Worm (Caenorhabditis elegans) whole organism, L2 larva: ENCODE measurements around the gene K02D10.1.

Source experiments
- C34F6.9 ChIP-seq: fragments of 150-350 bp; optimal IDR thresholded peaks from 2 replicates; lab custom pipeline; 2014; ENCODE audit warnings: missing biosample characterization, missing genetic modification characterization
- F13H6.1 ChIP-seq: sonication (generic microtip); optimal IDR thresholded peaks from 2 replicates; lab custom pipeline; 2016; ENCODE audit warnings: missing genetic modification characterization, missing compliant biosample characterization
- R02D3.7 ChIP-seq: fragments of 150-350 bp; optimal IDR thresholded peaks from 2 replicates; lab custom pipeline; 2014; ENCODE audit warnings: missing biosample characterization, missing genetic modification characterization
- Y55F3AM.14 ChIP-seq: fragments of 200-800 bp; sonication (Bioruptor generic); optimal IDR thresholded peaks from 2 replicates; lab custom pipeline; 2018; ENCODE audit warnings: mild to moderate bottlenecking, missing genetic modification characterization, missing compliant biosample characterization
- ZK546.5 ChIP-seq: sonication (generic microtip); optimal IDR thresholded peaks from 2 replicates; lab custom pipeline; 2017; ENCODE audit warnings: missing biosample characterization, missing genetic modification characterization
- alr-1 ChIP-seq: fragments of 150-350 bp; optimal IDR thresholded peaks from 2 replicates; lab custom pipeline; 2014; ENCODE audit warnings: missing biosample characterization, missing genetic modification characterization
- aly-2 ChIP-seq: fragments of 150-350 bp; optimal IDR thresholded peaks from 2 replicates; lab custom pipeline; 2014; ENCODE audit warnings: missing biosample characterization, missing genetic modification characterization
- ama-1 ChIP-seq: fragments of 150-350 bp; optimal IDR thresholded peaks from 2 replicates; lab custom pipeline; 2018; ENCODE audit warnings: inconsistent platforms
- blmp-1 ChIP-seq: sonication (generic microtip); optimal IDR thresholded peaks from 2 replicates; lab custom pipeline; 2017; ENCODE audit warnings: missing genetic modification characterization, mild to moderate bottlenecking, missing compliant biosample characterization, antibody characterized with exemption, moderate library complexity; ENCODE audit not compliant: insufficient read depth
- ceh-16 ChIP-seq: fragments of 150-350 bp; optimal IDR thresholded peaks from 2 replicates; lab custom pipeline; 2014; ENCODE audit warnings: missing biosample characterization, missing genetic modification characterization
- ceh-82 ChIP-seq: fragments of 150-350 bp; optimal IDR thresholded peaks from 2 replicates; lab custom pipeline; 2014; ENCODE audit warnings: missing biosample characterization, missing genetic modification characterization
- crh-2 ChIP-seq: sonication (generic microtip); optimal IDR thresholded peaks from 2 replicates; lab custom pipeline; 2017; ENCODE audit warnings: missing biosample characterization, missing genetic modification characterization
- dmd-4 ChIP-seq: sonication (generic microtip); optimal IDR thresholded peaks from 2 replicates; lab custom pipeline; 2017; ENCODE audit warnings: missing biosample characterization, missing genetic modification characterization
- egl-27 ChIP-seq: sonication (generic microtip); optimal IDR thresholded peaks from 3 replicates; lab custom pipeline; 2017; ENCODE audit warnings: missing biosample characterization, missing genetic modification reagents, missing genetic modification characterization
- elt-1 ChIP-seq: fragments of 150-350 bp; optimal IDR thresholded peaks from 2 replicates; lab custom pipeline; 2014; ENCODE audit warnings: missing biosample characterization, missing genetic modification characterization
- elt-3 ChIP-seq: sonication (generic microtip); optimal IDR thresholded peaks from 2 replicates; lab custom pipeline; 2017; ENCODE audit warnings: missing biosample characterization, missing genetic modification characterization
- fos-1 ChIP-seq: fragments of 150-350 bp; optimal IDR thresholded peaks from 2 replicates; lab custom pipeline; 2014; ENCODE audit warnings: missing biosample characterization, missing genetic modification characterization
- gmeb-1 ChIP-seq: fragments of 150-350 bp; optimal IDR thresholded peaks from 2 replicates; lab custom pipeline; 2014; ENCODE audit warnings: missing biosample characterization, missing genetic modification characterization
- lin-11 ChIP-seq: fragments of 150-350 bp; sonication (generic microtip); optimal IDR thresholded peaks from 2 replicates; lab custom pipeline; 2014; ENCODE audit warnings: missing biosample characterization, missing genetic modification characterization, inconsistent platforms, mixed read lengths
- lin-13 ChIP-seq: fragments of 150-350 bp; optimal IDR thresholded peaks from 2 replicates; lab custom pipeline; 2014; ENCODE audit warnings: missing biosample characterization, missing genetic modification reagents, missing genetic modification characterization
- lin-39 ChIP-seq: fragments of 150-350 bp; optimal IDR thresholded peaks from 2 replicates; lab custom pipeline; 2014; ENCODE audit warnings: missing biosample characterization, missing genetic modification reagents, missing genetic modification characterization
- lsy-2 ChIP-seq, 2 experiments: fragments of 150-350 bp in 1 of 2; sonication (generic microtip) in 1 of 2; optimal IDR thresholded peaks; 2 replicates each; lab custom pipeline; 2014 to 2017; ENCODE audit warnings: missing biosample characterization in 2 of 2, missing genetic modification characterization in 2 of 2
- mab-5 ChIP-seq: fragments of 150-350 bp; optimal IDR thresholded peaks from 2 replicates; lab custom pipeline; 2014; ENCODE audit warnings: missing biosample characterization, missing genetic modification characterization
- mbf-1 ChIP-seq: sonication (generic microtip); optimal IDR thresholded peaks from 2 replicates; lab custom pipeline; 2017; ENCODE audit warnings: missing biosample characterization, missing genetic modification characterization
- mdl-1 ChIP-seq, 2 experiments: fragments of 150-350 bp in 1 of 2; sonication (generic microtip) in 1 of 2; optimal IDR thresholded peaks; 2 replicates each; lab custom pipeline; 2017; ENCODE audit warnings: missing biosample characterization in 2 of 2, missing genetic modification characterization in 2 of 2
- nhr-10 ChIP-seq: sonication (generic microtip); optimal IDR thresholded peaks from 2 replicates; lab custom pipeline; 2017; ENCODE audit warnings: missing biosample characterization, missing genetic modification characterization
- nhr-11 ChIP-seq: fragments of 150-350 bp; optimal IDR thresholded peaks from 2 replicates; lab custom pipeline; 2014; ENCODE audit warnings: missing biosample characterization, missing genetic modification characterization
- nhr-12 ChIP-seq: fragments of 150-350 bp; optimal IDR thresholded peaks from 2 replicates; lab custom pipeline; 2014; ENCODE audit warnings: missing biosample characterization, missing genetic modification characterization
- nhr-129 ChIP-seq: fragments of 150-350 bp; optimal IDR thresholded peaks from 2 replicates; lab custom pipeline; 2014; ENCODE audit warnings: missing biosample characterization, missing genetic modification characterization
- nhr-21 ChIP-seq: fragments of 150-350 bp; optimal IDR thresholded peaks from 2 replicates; lab custom pipeline; 2014; ENCODE audit warnings: missing biosample characterization, missing genetic modification characterization
- nhr-23 ChIP-seq: fragments of 150-350 bp; optimal IDR thresholded peaks from 2 replicates; lab custom pipeline; 2014; ENCODE audit warnings: missing biosample characterization, missing genetic modification reagents, missing genetic modification characterization
- nhr-237 ChIP-seq: fragments of 150-350 bp; optimal IDR thresholded peaks from 2 replicates; lab custom pipeline; 2014; ENCODE audit warnings: missing biosample characterization, missing genetic modification characterization
- nhr-25 ChIP-seq: fragments of 150-350 bp; sonication (generic microtip); optimal IDR thresholded peaks from 3 replicates; lab custom pipeline; 2014; ENCODE audit warnings: missing biosample characterization, missing genetic modification characterization
- nhr-6 ChIP-seq: fragments of 150-350 bp; optimal IDR thresholded peaks from 2 replicates; lab custom pipeline; 2014; ENCODE audit warnings: missing biosample characterization, missing genetic modification characterization
- nhr-77 ChIP-seq: fragments of 150-350 bp; optimal IDR thresholded peaks from 2 replicates; lab custom pipeline; 2014; ENCODE audit warnings: missing biosample characterization, missing genetic modification characterization
- peb-1 ChIP-seq: fragments of 150-350 bp; optimal IDR thresholded peaks from 2 replicates; lab custom pipeline; 2014; ENCODE audit warnings: missing biosample characterization, missing genetic modification characterization
- sem-4 ChIP-seq: fragments of 150-350 bp; optimal IDR thresholded peaks from 2 replicates; lab custom pipeline; 2014; ENCODE audit warnings: missing biosample characterization, missing genetic modification reagents, missing genetic modification characterization
- skn-1 ChIP-seq: sonication (generic microtip); optimal IDR thresholded peaks from 2 replicates; lab custom pipeline; 2017; ENCODE audit warnings: missing biosample characterization, missing genetic modification characterization
- sma-3 ChIP-seq: sonication (generic microtip); optimal IDR thresholded peaks from 2 replicates; lab custom pipeline; 2016; ENCODE audit warnings: missing genetic modification reagents, missing genetic modification characterization, missing compliant biosample characterization
- sma-9 ChIP-seq, 2 experiments: fragments of 150-350 bp in 1 of 2; sonication (generic microtip) in 1 of 2; optimal IDR thresholded peaks; 2 replicates each; lab custom pipeline; 2014 to 2016; ENCODE audit warnings: missing genetic modification characterization in 2 of 2, mild to moderate bottlenecking in 1 of 2, missing biosample characterization in 1 of 2, missing compliant biosample characterization in 1 of 2, missing genetic modification reagents in 1 of 2, moderate library complexity in 1 of 2
- snpc-4 ChIP-seq: fragments of 150-350 bp; optimal IDR thresholded peaks from 2 replicates; lab custom pipeline; 2014; ENCODE audit warnings: missing biosample characterization, missing genetic modification characterization
- unc-39 ChIP-seq: fragments of 150-350 bp; optimal IDR thresholded peaks from 2 replicates; lab custom pipeline; 2014; ENCODE audit warnings: missing biosample characterization, missing genetic modification characterization
- unc-55 ChIP-seq: fragments of 150-350 bp; sonication (generic microtip); optimal IDR thresholded peaks from 3 replicates; lab custom pipeline; 2014; ENCODE audit warnings: missing biosample characterization, missing genetic modification reagents, missing genetic modification characterization
- unc-62 ChIP-seq: fragments of 150-350 bp; optimal IDR thresholded peaks from 2 replicates; lab custom pipeline; 2014; ENCODE audit warnings: missing biosample characterization, missing genetic modification reagents, missing genetic modification characterization
- zag-1 ChIP-seq: fragments of 150-350 bp; optimal IDR thresholded peaks from 2 replicates; lab custom pipeline; 2014; ENCODE audit warnings: missing biosample characterization, missing genetic modification characterization
- ztf-1 ChIP-seq: fragments of 200-800 bp; sonication (Bioruptor generic); conservative IDR thresholded peaks from 2 replicates; pipeline ENCODE4 v1.3.6; 2022; ENCODE audit warnings: missing genetic modification characterization, missing compliant biosample characterization
- ztf-11 ChIP-seq: sonication (generic microtip); optimal IDR thresholded peaks from 2 replicates; lab custom pipeline; 2017; ENCODE audit warnings: missing biosample characterization, missing genetic modification characterization
- ztf-4 ChIP-seq: fragments of 150-350 bp; optimal IDR thresholded peaks from 2 replicates; lab custom pipeline; 2014; ENCODE audit warnings: missing biosample characterization, missing genetic modification characterization

The K02D10.1 gene

ce11 chrIII:8737391-8737790, 31.9 kb upstream of the K02D10.1 start:
- TF ChIP-seq C34F6.9 (tag; lab: Kevin White, UChicago) (peak; percentile 12), skn-1 (tag; lab: Kevin White, UChicago) (no peak)

- no peak for TF ChIP-seq unc-55
- TF ChIP-seq nhr-129, result no peak
- no peak for TF ChIP-seq nhr-21 (tag; lab: Kevin White, UChicago)
- no peak for TF ChIP-seq nhr-237 (tag; lab: Kevin White, UChicago)
- TF ChIP-seq ceh-82 (tag; lab: Kevin White, UChicago), result no peak
- no peak for TF ChIP-seq mdl-1 (tag; optimal IDR thresholded peaks at IDR 0.05; lab: Kevin White, UChicago)
- no peak for TF ChIP-seq dmd-4
- no peak for TF ChIP-seq ztf-11
- TF ChIP-seq ztf-4 (tag; lab: Kevin White, UChicago), result no peak
These were observed 31.0 kb upstream of the K02D10.1 start for ce11 chrIII:8738289-8738688.

- TF ChIP-seq elt-1 (no peak), nhr-77 (tag; lab: Kevin White, UChicago) (no peak), sma-9 (GFP tag; optimal IDR thresholded peaks at IDR 0.05; lab: Kevin White, UChicago) (peak; percentile 95), sma-9 (tag; optimal IDR thresholded peaks at IDR 0.05; lab: Kevin White, UChicago) (no peak), mab-5 (tag; lab: Kevin White, UChicago) (no peak), nhr-11 (tag; lab: Kevin White, UChicago) (no peak), ceh-16 (no peak), lsy-2 (tag; optimal IDR thresholded peaks at IDR 0.05; lab: Kevin White, UChicago) (peak in 1 of 2 experiments; percentile 32), ztf-11 (no peak), ZK546.5 (no peak), ztf-1 (GFP tag; lab: Robert Waterston, UW) (no peak), R02D3.7 (tag; lab: Kevin White, UChicago) (no peak), nhr-10 (no peak), skn-1 (tag; lab: Kevin White, UChicago) (no peak), zag-1 (tag; lab: Kevin White, UChicago) (no peak), lin-11 (no peak), peb-1 (tag; lab: Kevin White, UChicago) (no peak), nhr-12 (no peak), F13H6.1 (tag; lab: Kevin White, UChicago) (peak; percentile 54), lin-13 (GFP tag; lab: Kevin White, UChicago) (no peak), mdl-1 (tag; optimal IDR thresholded peaks at IDR 0.05; lab: Kevin White, UChicago) (peak; percentile 46 to 78), blmp-1 (tag; lab: Kevin White, UChicago) (peak; percentile 47), ceh-82 (tag; lab: Kevin White, UChicago) (no peak), unc-39 (no peak), snpc-4 (tag; lab: Kevin White, UChicago) (no peak), nhr-21 (tag; lab: Kevin White, UChicago) (peak; percentile 75), alr-1 (tag; lab: Kevin White, UChicago) (no peak), fos-1 (tag; lab: Kevin White, UChicago) (peak; percentile 95), nhr-23 (tag; lab: Kevin White, UChicago) (no peak), unc-55 (no peak), gmeb-1 (tag; lab: Kevin White, UChicago) (peak; percentile 73), aly-2 (tag; lab: Kevin White, UChicago) (no peak), mbf-1 (tag; lab: Kevin White, UChicago) (no peak), nhr-6 (tag; lab: Kevin White, UChicago) (no peak), ama-1 (lab: Kevin White, UChicago) (no peak), nhr-129 (peak; percentile 37), elt-3 (tag; lab: Kevin White, UChicago) (no peak), dmd-4 (no peak), ztf-4 (tag; lab: Kevin White, UChicago) (no peak), sma-3 (GFP tag; lab: Kevin White, UChicago) (peak; percentile 79), crh-2 (tag; lab: Kevin White, UChicago) (peak; percentile 84), egl-27 (tag; lab: Kevin White, UChicago) (no peak), Y55F3AM.14 (GFP tag; lab: Kevin White, UChicago) (no peak), sem-4 (tag; lab: Kevin White, UChicago) (peak; percentile 23), unc-62 (GFP tag; lab: Kevin White, UChicago) (no peak), lin-39 (tag; lab: Kevin White, UChicago) (no peak), nhr-237 (tag; lab: Kevin White, UChicago) (no peak), nhr-25 (peak; percentile 88), C34F6.9 (tag; lab: Kevin White, UChicago) (no peak)
These were observed 30.2 kb upstream of the K02D10.1 start for ce11 chrIII:8739126-8739525.
